Worm (Caenorhabditis elegans) whole organism, L2 larva: Measurements from ENCODE around the gene oac-8.

ENCODE experiments used
- R02D3.7 ChIP-seq: fragments of 150-350 bp; optimal IDR thresholded peaks from 2 replicates; lab custom pipeline; 2014; ENCODE audit warnings: missing biosample characterization, missing genetic modification characterization
- ceh-82 ChIP-seq: fragments of 150-350 bp; optimal IDR thresholded peaks from 2 replicates; lab custom pipeline; 2014; ENCODE audit warnings: missing biosample characterization, missing genetic modification characterization
- fos-1 ChIP-seq: fragments of 150-350 bp; optimal IDR thresholded peaks from 2 replicates; lab custom pipeline; 2014; ENCODE audit warnings: missing biosample characterization, missing genetic modification characterization
- lin-13 ChIP-seq: fragments of 150-350 bp; optimal IDR thresholded peaks from 2 replicates; lab custom pipeline; 2014; ENCODE audit warnings: missing biosample characterization, missing genetic modification reagents, missing genetic modification characterization
- lsy-2 ChIP-seq, 2 experiments: fragments of 150-350 bp in 1 of 2; sonication (generic microtip) in 1 of 2; optimal IDR thresholded peaks; 2 replicates each; lab custom pipeline; 2014 to 2017; ENCODE audit warnings: missing biosample characterization in 2 of 2, missing genetic modification characterization in 2 of 2
- nhr-12 ChIP-seq: fragments of 150-350 bp; optimal IDR thresholded peaks from 2 replicates; lab custom pipeline; 2014; ENCODE audit warnings: missing biosample characterization, missing genetic modification characterization
- unc-62 ChIP-seq: fragments of 150-350 bp; optimal IDR thresholded peaks from 2 replicates; lab custom pipeline; 2014; ENCODE audit warnings: missing biosample characterization, missing genetic modification reagents, missing genetic modification characterization

- TF ChIP-seq R02D3.7 (no peak), unc-62 (GFP tag; lab: Kevin White, UChicago) (no peak), nhr-12 (tag; lab: Kevin White, UChicago) (no peak), lsy-2 (tag; optimal IDR thresholded peaks at IDR 0.05; lab: Kevin White, UChicago) (no peak), ceh-82 (tag; lab: Kevin White, UChicago) (no peak), lin-13 (GFP tag; lab: Kevin White, UChicago) (no peak), fos-1 (tag; lab: Kevin White, UChicago) (no peak)
Observed at ce11 chrIV:10546589-10547136, 37.7 kb upstream of the oac-8 start, which contains the start of gene zim-1.
